Fruit fly (Drosophila melanogaster): Measurements from ENCODE around the gene CG15296.

- no peak for TF ChIP-seq GATAd (GFP tag; optimal IDR thresholded peaks at IDR 0.05)
- no peak for TF ChIP-seq jim (GFP tag; optimal IDR thresholded peaks at IDR 0.05)
- no peak for TF ChIP-seq brk (GFP tag; optimal IDR thresholded peaks at IDR 0.05)
- TF ChIP-seq br (GFP tag; optimal IDR thresholded peaks at IDR 0.05), result no peak
- TF ChIP-seq psq (GFP tag; optimal IDR thresholded peaks at IDR 0.05), result no peak
- no peak for TF ChIP-seq Abd-B (GFP tag; optimal IDR thresholded peaks at IDR 0.05)
- TF ChIP-seq sage (GFP tag; optimal IDR thresholded peaks at IDR 0.05), result no peak
- TF ChIP-seq Dfd (GFP tag; optimal IDR thresholded peaks at IDR 0.05), result no peak
- no peak for TF ChIP-seq dsf (GFP tag; optimal IDR thresholded peaks at IDR 0.05; ENCODE audit: borderline replicate concordance)
- no peak for TF ChIP-seq Myc (optimal IDR thresholded peaks at IDR 0.05)
- TF ChIP-seq usp (GFP tag; optimal IDR thresholded peaks at IDR 0.05), result no peak
These were observed 17.3 kb downstream of the CG15296 start for dm6 chrX:10549050-10549449.

Measured in whole organism, wandering third instar larva.